Worm (Caenorhabditis elegans) whole organism, L4 larva: ENCODE measurements around the gene srz-9.

Source experiments
- D1046.2 ChIP-seq: fragments of 200-800 bp; sonication (Bioruptor generic); IDR thresholded peaks from 2 replicates; pipeline ENCODE4 v1.3.6; 2022; ENCODE audit warnings: missing genetic modification characterization, missing compliant biosample characterization
- F10B5.3 ChIP-seq: sonication (generic microtip); optimal IDR thresholded peaks from 2 replicates; lab custom pipeline; 2016; ENCODE audit warnings: mild to moderate bottlenecking, missing genetic modification characterization, missing compliant biosample characterization
- F37D6.2 ChIP-seq: sonication (generic microtip); optimal IDR thresholded peaks from 2 replicates; lab custom pipeline; 2016; ENCODE audit warnings: mild to moderate bottlenecking, missing genetic modification characterization, missing compliant biosample characterization
- F49E8.2 ChIP-seq: sonication (generic microtip); optimal IDR thresholded peaks from 2 replicates; lab custom pipeline; 2016; ENCODE audit warnings: missing compliant biosample characterization, mild to moderate bottlenecking, missing genetic modification characterization, borderline replicate concordance
- T26A8.4 ChIP-seq: fragments of 200-800 bp; sonication (Bioruptor generic); IDR thresholded peaks from 2 replicates; pipeline ENCODE4 v1.3.6; 2022; ENCODE audit warnings: missing genetic modification characterization, missing compliant biosample characterization
- Y105C5A.15 ChIP-seq: fragments of 200-800 bp; sonication (Bioruptor generic); IDR thresholded peaks from 2 replicates; pipeline ENCODE4 v1.3.6; 2022; ENCODE audit warnings: missing genetic modification characterization, missing compliant biosample characterization
- Y5F2A.4 ChIP-seq: fragments of 200-800 bp; sonication (Bioruptor generic); optimal IDR thresholded peaks from 2 replicates; lab custom pipeline; 2018; ENCODE audit warnings: mild to moderate bottlenecking, missing genetic modification characterization, missing compliant biosample characterization
- Y75B8A.6 ChIP-seq: fragments of 200-800 bp; sonication (Bioruptor generic); IDR thresholded peaks from 2 replicates; pipeline ENCODE4 v1.3.6; 2022; ENCODE audit warnings: missing genetic modification reagents, missing genetic modification characterization, missing compliant biosample characterization
- ZK337.2 ChIP-seq: fragments of 200-800 bp; sonication (Bioruptor generic); IDR thresholded peaks from 2 replicates; pipeline ENCODE4 v1.3.6; 2022; ENCODE audit warnings: missing genetic modification reagents, missing genetic modification characterization, missing compliant biosample characterization
- aha-1 ChIP-seq: fragments of 150-350 bp; peaks from one replicate; lab custom pipeline; 2014; ENCODE audit warnings: missing biosample characterization, missing genetic modification characterization
- arid-1 ChIP-seq: fragments of 200-800 bp; sonication (Bioruptor generic); conservative IDR thresholded peaks from 2 replicates; pipeline ENCODE4 v1.3.6; 2022; ENCODE audit warnings: missing genetic modification reagents, missing genetic modification characterization, missing compliant biosample characterization
- ceh-20 ChIP-seq: fragments of 200-800 bp; sonication (Bioruptor generic); IDR thresholded peaks from 2 replicates; pipeline ENCODE4 v1.3.6; 2022; ENCODE audit warnings: missing genetic modification reagents, missing genetic modification characterization, missing compliant biosample characterization
- ceh-28 ChIP-seq: fragments of 150-350 bp; optimal IDR thresholded peaks from 2 replicates; lab custom pipeline; 2014; ENCODE audit warnings: missing biosample characterization, missing genetic modification reagents, missing genetic modification characterization
- ceh-32 ChIP-seq: sonication (generic microtip); optimal IDR thresholded peaks from 2 replicates; lab custom pipeline; 2016; ENCODE audit warnings: mild to moderate bottlenecking, missing genetic modification characterization, missing compliant biosample characterization; ENCODE audit not compliant: poor library complexity
- ceh-82 ChIP-seq: sonication (generic microtip); optimal IDR thresholded peaks from 2 replicates; lab custom pipeline; 2017; ENCODE audit warnings: missing biosample characterization, missing genetic modification characterization
- ctbp-1 ChIP-seq: fragments of 200-800 bp; sonication (Bioruptor generic); IDR thresholded peaks from 2 replicates; pipeline ENCODE4 v1.3.6; 2022; ENCODE audit warnings: missing genetic modification reagents, missing genetic modification characterization, missing compliant biosample characterization
- daf-19 ChIP-seq: fragments of 200-800 bp; sonication (Bioruptor generic); conservative IDR thresholded peaks from 2 replicates; pipeline ENCODE4 v1.3.6; 2022; ENCODE audit warnings: missing genetic modification characterization, missing compliant biosample characterization
- dpl-1 ChIP-seq: fragments of 150-350 bp; optimal IDR thresholded peaks from 2 replicates; lab custom pipeline; 2014; ENCODE audit warnings: missing biosample characterization, missing genetic modification reagents, missing genetic modification characterization
- duxl-1 ChIP-seq: sonication (generic microtip); optimal IDR thresholded peaks from 2 replicates; lab custom pipeline; 2016; ENCODE audit warnings: mild to moderate bottlenecking, missing genetic modification characterization, moderate library complexity, missing compliant biosample characterization; ENCODE audit not compliant: poor library complexity
- dve-1 ChIP-seq: sonication (generic microtip); optimal IDR thresholded peaks from 2 replicates; lab custom pipeline; 2017; ENCODE audit warnings: antibody characterized with exemption, mild to moderate bottlenecking, missing genetic modification characterization, missing compliant biosample characterization; ENCODE audit not compliant: insufficient read depth
- egl-43 ChIP-seq: fragments of 200-800 bp; sonication (Bioruptor generic); IDR thresholded peaks from 2 replicates; pipeline ENCODE4 v1.3.6; 2022; ENCODE audit warnings: missing genetic modification reagents, missing genetic modification characterization, missing compliant biosample characterization
- hlh-30 ChIP-seq: sonication (generic microtip); optimal IDR thresholded peaks from 2 replicates; lab custom pipeline; 2017; ENCODE audit warnings: antibody characterized with exemption, mild to moderate bottlenecking, missing genetic modification characterization, missing compliant biosample characterization; ENCODE audit not compliant: insufficient read depth
- hmg-1.1 ChIP-seq: fragments of 200-800 bp; sonication (Bioruptor generic); IDR thresholded peaks from 2 replicates; pipeline ENCODE4 v1.3.6; 2022; ENCODE audit warnings: missing genetic modification reagents, missing genetic modification characterization, missing compliant biosample characterization
- lim-7 ChIP-seq: fragments of 200-800 bp; sonication (Bioruptor generic); IDR thresholded peaks from 2 replicates; pipeline ENCODE4 v1.3.6; 2022; ENCODE audit warnings: missing genetic modification characterization, missing compliant biosample characterization
- lin-1 ChIP-seq: fragments of 200-800 bp; sonication (Bioruptor generic); IDR thresholded peaks from 2 replicates; pipeline ENCODE4 v1.3.6; 2022; ENCODE audit warnings: missing genetic modification reagents, missing genetic modification characterization, missing compliant biosample characterization
- lin-15B ChIP-seq: fragments of 150-350 bp; sonication (generic microtip); optimal IDR thresholded peaks from 3 replicates; lab custom pipeline; 2014; ENCODE audit warnings: missing biosample characterization, missing genetic modification characterization
- lsy-2 ChIP-seq, 2 experiments: fragments of 150-350 bp in 1 of 2; sonication (generic microtip) in 1 of 2; optimal IDR thresholded peaks; 2 replicates each; lab custom pipeline; 2014 to 2017; ENCODE audit warnings: missing biosample characterization in 2 of 2, missing genetic modification characterization in 2 of 2
- mdt-29 ChIP-seq: fragments of 200-800 bp; sonication (Bioruptor generic); IDR thresholded peaks from 2 replicates; pipeline ENCODE4 v1.3.6; 2022; ENCODE audit warnings: missing genetic modification reagents, missing genetic modification characterization, missing compliant biosample characterization
- mep-1 ChIP-seq: fragments of 150-350 bp; sonication (generic microtip); optimal IDR thresholded peaks from 3 replicates; lab custom pipeline; 2014; ENCODE audit warnings: missing biosample characterization, missing genetic modification characterization
- mxl-3 ChIP-seq: fragments of 200-800 bp; sonication (Bioruptor generic); optimal IDR thresholded peaks from 2 replicates; lab custom pipeline; 2018; ENCODE audit warnings: mild to moderate bottlenecking, missing genetic modification characterization, missing compliant biosample characterization
- nhr-11 ChIP-seq: fragments of 150-350 bp; optimal IDR thresholded peaks from 2 replicates; lab custom pipeline; 2014; ENCODE audit warnings: missing biosample characterization, missing genetic modification characterization
- nhr-237 ChIP-seq: sonication (generic microtip); optimal IDR thresholded peaks from 2 replicates; lab custom pipeline; 2017; ENCODE audit warnings: missing biosample characterization, missing genetic modification characterization
- nhr-28 ChIP-seq: fragments of 150-350 bp; optimal IDR thresholded peaks from 2 replicates; lab custom pipeline; 2014; ENCODE audit warnings: missing biosample characterization, missing genetic modification characterization
- nhr-48 ChIP-seq: sonication (generic microtip); optimal IDR thresholded peaks from 2 replicates; lab custom pipeline; 2016; ENCODE audit warnings: mild to moderate bottlenecking, missing genetic modification characterization, missing compliant biosample characterization
- nhr-6 ChIP-seq: fragments of 150-350 bp; optimal IDR thresholded peaks from 2 replicates; lab custom pipeline; 2014; ENCODE audit warnings: missing biosample characterization, missing genetic modification characterization
- nhr-77 ChIP-seq: fragments of 150-350 bp; optimal IDR thresholded peaks from 2 replicates; lab custom pipeline; 2014; ENCODE audit warnings: missing biosample characterization, missing genetic modification characterization
- php-3 ChIP-seq: fragments of 200-800 bp; sonication (Bioruptor generic); IDR thresholded peaks from 2 replicates; pipeline ENCODE4 v1.3.6; 2022; ENCODE audit warnings: missing genetic modification reagents, missing genetic modification characterization, missing compliant biosample characterization
- pqm-1 ChIP-seq: sonication (generic microtip); optimal IDR thresholded peaks from 2 replicates; lab custom pipeline; 2017; ENCODE audit warnings: missing biosample characterization, missing genetic modification characterization
- set-16 ChIP-seq: fragments of 200-800 bp; sonication (Bioruptor generic); IDR thresholded peaks from 2 replicates; pipeline ENCODE4 v1.3.6; 2022; ENCODE audit warnings: missing genetic modification reagents, missing genetic modification characterization, missing compliant biosample characterization
- snpc-1.2 ChIP-seq: fragments of 200-800 bp; sonication (Bioruptor generic); IDR thresholded peaks from 2 replicates; pipeline ENCODE4 v1.3.6; 2022; ENCODE audit warnings: missing genetic modification reagents, missing genetic modification characterization, missing compliant biosample characterization
- spr-1 ChIP-seq: sonication (generic microtip); optimal IDR thresholded peaks from 2 replicates; lab custom pipeline; 2016; ENCODE audit warnings: mild to moderate bottlenecking, missing genetic modification characterization, missing compliant biosample characterization
- spr-3 ChIP-seq: fragments of 200-800 bp; sonication (Bioruptor generic); optimal IDR thresholded peaks from 2 replicates; lab custom pipeline; 2018; ENCODE audit warnings: mild to moderate bottlenecking, missing genetic modification characterization, missing compliant biosample characterization
- tag-97 ChIP-seq: fragments of 200-800 bp; sonication (Bioruptor generic); IDR thresholded peaks from 2 replicates; pipeline ENCODE4 v1.3.6; 2022; ENCODE audit warnings: missing genetic modification characterization, missing compliant biosample characterization
- tra-1 ChIP-seq: fragments of 200-800 bp; sonication (Bioruptor generic); IDR thresholded peaks from 2 replicates; pipeline ENCODE4 v1.3.6; 2022; ENCODE audit warnings: missing genetic modification reagents, missing genetic modification characterization, missing compliant biosample characterization
- unc-62 ChIP-seq, 3 experiments: fragments of 150-350 bp in 1 of 3; sonication (generic microtip); optimal IDR thresholded peaks in 2 of 3; peaks in 1 of 3; 1 replicate in 1 of 3; 2 replicates in 2 of 3; lab custom pipeline; 2014 to 2017; ENCODE audit warnings: missing biosample characterization in 3 of 3, missing genetic modification characterization in 3 of 3, missing genetic modification reagents in 3 of 3, missing genotype in 1 of 3
- zag-1 ChIP-seq: fragments of 150-350 bp; optimal IDR thresholded peaks from 2 replicates; lab custom pipeline; 2014; ENCODE audit warnings: missing biosample characterization, missing genetic modification characterization
- zfp-2 ChIP-seq: sonication (generic microtip); optimal IDR thresholded peaks from 2 replicates; lab custom pipeline; 2016; ENCODE audit warnings: mild to moderate bottlenecking, missing genetic modification characterization, missing compliant biosample characterization

Gene srz-9

ce11 chrIII:1214680-1215079 is 49.1 kb upstream of the srz-9 start, which contains the start of gene Y119D3B.21 (continued):
- TF ChIP-seq unc-62 (GFP tag; optimal IDR thresholded peaks at IDR 0.05 in 1 of 2; lab: Kevin White, UChicago) = no peak
- TF ChIP-seq unc-62 (tag; optimal IDR thresholded peaks at IDR 0.05; lab: Kevin White, UChicago) = no peak
- no peak for TF ChIP-seq nhr-6
- TF ChIP-seq daf-19 (GFP tag; lab: Robert Waterston, UW) = no peak
- no peak for TF ChIP-seq lin-15B
- TF ChIP-seq Y75B8A.6 (GFP tag; lab: Robert Waterston, UW) = no peak
- TF ChIP-seq T26A8.4 (GFP tag; lab: Robert Waterston, UW) = 0 out of 2 replicates have a peak, but pooled peaks have one; percentile 17
- no peak for TF ChIP-seq D1046.2
- TF ChIP-seq F49E8.2 (tag; lab: Kevin White, UChicago) = no peak
- no peak for TF ChIP-seq nhr-237
- TF ChIP-seq hlh-30 = no peak
- no peak for TF ChIP-seq ceh-32 (tag; lab: Kevin White, UChicago)
- TF ChIP-seq tra-1 (GFP tag; lab: Robert Waterston, UW) = 0 out of 2 replicates have a peak, but pooled peaks have one; percentile 37

- TF ChIP-seq ceh-28 (tag; lab: Kevin White, UChicago) (peak; percentile 70), ceh-82 (no peak), zfp-2 (tag; lab: Kevin White, UChicago) (no peak), aha-1 (tag; lab: Kevin White, UChicago) (peak; percentile 22)
Observed at ce11 chrIII:1216096-1216495, 47.7 kb upstream of the srz-9 start.

- TF ChIP-seq ZK337.2 (GFP tag; lab: Robert Waterston, UW) (no peak), pqm-1 (tag; lab: Kevin White, UChicago) (no peak), nhr-237 (no peak), ctbp-1 (GFP tag; lab: Robert Waterston, UW) (no peak), mxl-3 (GFP tag; lab: Kevin White, UChicago) (no peak), hmg-1.1 (GFP tag; lab: Robert Waterston, UW) (no peak), dve-1 (tag; lab: Kevin White, UChicago) (peak; percentile 3), nhr-11 (no peak), Y5F2A.4 (GFP tag; lab: Kevin White, UChicago) (no peak), spr-1 (no peak), snpc-1.2 (GFP tag; lab: Robert Waterston, UW) (peak; percentile 44; the same call in 1 of the 2 replicates), nhr-48 (no peak), set-16 (GFP tag; lab: Robert Waterston, UW) (peak; percentile 66), F37D6.2 (tag; lab: Kevin White, UChicago) (no peak), dpl-1 (GFP tag; lab: Kevin White, UChicago) (no peak), Y105C5A.15 (GFP tag; lab: Robert Waterston, UW) (0 out of 2 replicates have a peak, but pooled peaks have one; percentile 38), tra-1 (GFP tag; lab: Robert Waterston, UW) (no peak), lin-1 (GFP tag; lab: Robert Waterston, UW) (no peak), egl-43 (GFP tag; lab: Robert Waterston, UW) (peak; percentile 71; the same call in 1 of the 2 replicates), lin-15B (no peak), mdt-29 (GFP tag; lab: Robert Waterston, UW) (no peak), nhr-28 (tag; lab: Kevin White, UChicago) (no peak), zfp-2 (tag; lab: Kevin White, UChicago) (no peak), ceh-20 (no peak), tag-97 (GFP tag; lab: Robert Waterston, UW) (no peak), arid-1 (GFP tag; lab: Robert Waterston, UW) (peak; percentile 57; the same call in 1 of the 2 replicates), duxl-1 (no peak), lim-7 (GFP tag; lab: Robert Waterston, UW) (peak; percentile 68; the same call in 1 of the 2 replicates), nhr-6 (no peak), nhr-77 (tag; lab: Kevin White, UChicago) (no peak), zag-1 (tag; lab: Kevin White, UChicago) (no peak), lsy-2 (tag; optimal IDR thresholded peaks at IDR 0.05; lab: Kevin White, UChicago) (peak in 1 of 2 experiments; percentile 2), spr-3 (peak; percentile 8), F10B5.3 (tag; lab: Kevin White, UChicago) (no peak), php-3 (GFP tag; lab: Robert Waterston, UW) (no peak), mep-1 (tag; lab: Kevin White, UChicago) (peak; percentile 31), Y75B8A.6 (GFP tag; lab: Robert Waterston, UW) (no peak)
Observed at ce11 chrIII:1218221-1218620, 45.6 kb upstream of the srz-9 start.
